Worm (Caenorhabditis elegans): Measurements from ENCODE around the gene lgc-42.
"Not testable (repeated sequence)": the region's sequence is repeated elsewhere in the genome, so short reads cannot be mapped to it uniquely, and the experiment has no call there.

ce11 chrIII:1965580-1965979, 32.1 kb upstream of the lgc-42 start:
- not testable (repeated sequence) for TF ChIP-seq ets-4, ceh-2, nhr-232, npax-4 (tag; optimal IDR thresholded peaks at IDR 0.05)

Data from whole organism, late embryonic.